Worm (Caenorhabditis elegans) whole organism, L3 larva: ENCODE results near the gene Y53F4B.19.

Experiments
- eor-1 ChIP-seq, 2 experiments: fragments of 150-350 bp; optimal IDR thresholded peaks; 2 replicates each; lab custom pipeline; 2014 to 2018; ENCODE audit warnings: missing biosample characterization in 2 of 2, missing genetic modification characterization in 2 of 2
- fkh-10 ChIP-seq: sonication (generic microtip); optimal IDR thresholded peaks from 2 replicates; lab custom pipeline; 2017; ENCODE audit warnings: missing biosample characterization, missing genetic modification reagents, missing genetic modification characterization
- jun-1 ChIP-seq: fragments of 150-350 bp; optimal IDR thresholded peaks from 2 replicates; lab custom pipeline; 2014; ENCODE audit warnings: missing biosample characterization, missing genetic modification reagents, missing genetic modification characterization
- mdl-1 ChIP-seq: fragments of 150-350 bp; optimal IDR thresholded peaks from 2 replicates; lab custom pipeline; 2014; ENCODE audit warnings: missing biosample characterization, missing genetic modification characterization
- nhr-11 ChIP-seq: fragments of 150-350 bp; optimal IDR thresholded peaks from 2 replicates; lab custom pipeline; 2014; ENCODE audit warnings: missing biosample characterization, missing genetic modification characterization
- nhr-237 ChIP-seq: fragments of 150-350 bp; optimal IDR thresholded peaks from 2 replicates; lab custom pipeline; 2014; ENCODE audit warnings: missing biosample characterization, missing genetic modification characterization
- nhr-76 ChIP-seq: fragments of 150-350 bp; sonication (generic microtip); optimal IDR thresholded peaks from 5 replicates; lab custom pipeline; 2014; ENCODE audit warnings: missing biosample characterization, missing genetic modification characterization
- nhr-77 ChIP-seq: fragments of 150-350 bp; optimal IDR thresholded peaks from 2 replicates; lab custom pipeline; 2014; ENCODE audit warnings: missing biosample characterization, missing genetic modification characterization
- pha-4 ChIP-seq: fragments of 150-350 bp; optimal IDR thresholded peaks from 2 replicates; lab custom pipeline; 2014; ENCODE audit warnings: missing biosample characterization, missing genetic modification reagents, missing genetic modification characterization
- pqm-1 ChIP-seq: fragments of 150-350 bp; optimal IDR thresholded peaks from 2 replicates; lab custom pipeline; 2017; ENCODE audit warnings: missing biosample characterization, missing genetic modification characterization, inconsistent platforms
- unc-39 ChIP-seq: sonication (generic microtip); optimal IDR thresholded peaks from 4 replicates; lab custom pipeline; 2017; ENCODE audit warnings: missing biosample characterization, missing genetic modification characterization
- unc-62 ChIP-seq: fragments of 150-350 bp; sonication (generic microtip); optimal IDR thresholded peaks from 4 replicates; lab custom pipeline; 2014; ENCODE audit warnings: missing biosample characterization, missing genetic modification reagents, missing genetic modification characterization

- no peak for TF ChIP-seq mdl-1
- no peak for TF ChIP-seq unc-62 (GFP tag; lab: Kevin White, UChicago)
- TF ChIP-seq nhr-77 (tag; lab: Kevin White, UChicago), result no peak
- no peak for TF ChIP-seq nhr-237
- TF ChIP-seq fkh-10, result no peak
- TF ChIP-seq nhr-11, result no peak
- no peak for TF ChIP-seq nhr-76
- TF ChIP-seq eor-1 (tag; optimal IDR thresholded peaks at IDR 0.05; lab: Kevin White, UChicago), result no peak
- no peak for TF ChIP-seq pqm-1 (tag; lab: Kevin White, UChicago)
- TF ChIP-seq jun-1 (tag; lab: Kevin White, UChicago), result no peak
- no peak for TF ChIP-seq unc-39
- TF ChIP-seq pha-4 (tag; lab: Kevin White, UChicago), result no peak
These were observed 5.2 kb upstream of the Y53F4B.19 start, which contains the start of gene Y53F4B.18 for ce11 chrII:15071571-15071970.
